Fruit fly (Drosophila melanogaster): ENCODE results near the gene CG13926.

CG13926 gene

dm6 chr3L:1644920-1645567 lies 27.1 kb upstream of the CG13926 start, which contains the start of the genes alphaCOP and CG13919 (continued):
- TF ChIP-seq Dek (tag; optimal IDR thresholded peaks at IDR 0.05) (peak; percentile 96), cg (GFP tag; optimal IDR thresholded peaks at IDR 0.05) (no peak), CG4730 (GFP tag; IDR thresholded peaks at IDR 0.05) (peak; percentile 96), CG5180 (GFP tag; optimal IDR thresholded peaks at IDR 0.05) (peak; percentile 71), Atf-2 (GFP tag; optimal IDR thresholded peaks at IDR 0.05) (peak; percentile 89), CG7987 (GFP tag; optimal IDR thresholded peaks at IDR 0.05) (peak; percentile 86), CG15696 (tag; optimal IDR thresholded peaks at IDR 0.05) (peak; percentile 85), MBD-R2 (GFP tag; IDR thresholded peaks at IDR 0.05) (peak; percentile 99), CG4820 (GFP tag; optimal IDR thresholded peaks at IDR 0.05) (peak; percentile 88), MTF-1 (GFP tag; optimal IDR thresholded peaks at IDR 0.05; ENCODE audit: borderline replicate concordance) (peak; percentile 83), CG30020 (tag; optimal IDR thresholded peaks at IDR 0.05) (peak; percentile 86), nmo (GFP tag; optimal IDR thresholded peaks at IDR 0.05) (peak; percentile 98), corto (GFP tag; optimal IDR thresholded peaks at IDR 0.05) (peak; percentile 93), mld (GFP tag; IDR thresholded peaks at IDR 0.05; ENCODE audit: partially characterized antibody) (no peak), Spps (tag; optimal IDR thresholded peaks at IDR 0.05) (peak; percentile 91), Fer1 (GFP tag; optimal IDR thresholded peaks at IDR 0.05) (peak; percentile 91), Nf-YB (GFP tag; optimal IDR thresholded peaks at IDR 0.05) (peak; percentile 84), CG12659 (GFP tag; optimal IDR thresholded peaks at IDR 0.05) (peak; percentile 98), sd (tag; optimal IDR thresholded peaks at IDR 0.05) (peak; percentile 88), Fer3 (tag; optimal IDR thresholded peaks at IDR 0.05) (peak; percentile 96), ab (GFP tag; optimal IDR thresholded peaks at IDR 0.05) (peak; percentile 90), Lpt (GFP tag; optimal IDR thresholded peaks at IDR 0.05) (no peak), Ravus (GFP tag; IDR thresholded peaks at IDR 0.05) (peak; percentile 77), nerfin-2 (GFP tag; IDR thresholded peaks at IDR 0.05; ENCODE audit: partially characterized antibody) (no peak), tna (GFP tag; IDR thresholded peaks at IDR 0.05; ENCODE audit: partially characterized antibody) (no peak), ken (GFP tag; IDR thresholded peaks at IDR 0.05) (peak; percentile 98), CG11695 (GFP tag; IDR thresholded peaks at IDR 0.05) (peak; percentile 95), CG1602 (GFP tag; optimal IDR thresholded peaks at IDR 0.05) (peak; percentile 98), ci (GFP tag; IDR thresholded peaks at IDR 0.05) (peak; percentile 97), CrebB (tag; optimal IDR thresholded peaks at IDR 0.05) (peak; percentile 95), CG15514 (GFP tag; optimal IDR thresholded peaks at IDR 0.05) (peak; percentile 90), Dbx (GFP tag; IDR thresholded peaks at IDR 0.05) (peak; percentile 93), croc (GFP tag; conservative IDR thresholded peaks at IDR 0.05) (peak; percentile 95), abd-A (tag; optimal IDR thresholded peaks at IDR 0.05) (no peak), Doc2 (GFP tag; IDR thresholded peaks at IDR 0.05) (peak; percentile 77), sima (GFP tag; optimal IDR thresholded peaks at IDR 0.05) (peak; percentile 69), cad (GFP tag; optimal IDR thresholded peaks at IDR 0.05) (no peak), cato (GFP tag; optimal IDR thresholded peaks at IDR 0.05; ENCODE audit: borderline replicate concordance) (peak; percentile 94), CG15479 (GFP tag; optimal IDR thresholded peaks at IDR 0.05) (peak; percentile 52), CG34376 (GFP tag; optimal IDR thresholded peaks at IDR 0.05) (peak; percentile 89), CG17359 (tag; optimal IDR thresholded peaks at IDR 0.05) (peak; percentile 95), org-1 (GFP tag; optimal IDR thresholded peaks at IDR 0.05) (peak; percentile 91), pzg (GFP tag; optimal IDR thresholded peaks at IDR 0.05) (peak; percentile 55), dpn (GFP tag; optimal IDR thresholded peaks at IDR 0.05) (peak; percentile 95 to 98), Kr (GFP tag; optimal IDR thresholded peaks at IDR 0.05) (no peak), hkb (optimal IDR thresholded peaks at IDR 0.05) (no peak), hkb (GFP tag; IDR thresholded peaks at IDR 0.05) (peak; percentile 94), CG6689 (GFP tag; IDR thresholded peaks at IDR 0.05) (peak; percentile 97), CG2889 (GFP tag; IDR thresholded peaks at IDR 0.05) (peak; percentile 98)
